Worm (Caenorhabditis elegans): Measurements from ENCODE around the gene F59B10.4.

The F59B10.4 gene

ce11 chrII:10547803-10548693 lies 29.1 kb upstream of the F59B10.4 start (continued):
- TF ChIP-seq unc-98 (GFP tag; IDR thresholded peaks at IDR 0.05) (no peak), efl-3 (GFP tag; optimal IDR thresholded peaks at IDR 0.05) (no peak), nhr-84 (tag; optimal IDR thresholded peaks at IDR 0.05) (no peak), mab-9 (GFP tag; IDR thresholded peaks at IDR 0.05) (peak; percentile 67; the same call in 1 of the 2 replicates), elt-3 (tag; optimal IDR thresholded peaks at IDR 0.05) (peak in 1 of 6 experiments; percentile 18), dsc-1 (tag; optimal IDR thresholded peaks at IDR 0.05) (no peak), ces-1 (GFP tag; optimal IDR thresholded peaks at IDR 0.05) (no peak), nhr-77 (tag; optimal IDR thresholded peaks at IDR 0.05) (no peak), zag-1 (tag; optimal IDR thresholded peaks at IDR 0.05) (no peak), nhr-20 (tag; optimal IDR thresholded peaks at IDR 0.05) (peak; percentile 30)

ce11 chrII:10547311-10547710 lies 28.4 kb upstream of the F59B10.4 start:
- no peak for TF ChIP-seq nhr-20 (tag; optimal IDR thresholded peaks at IDR 0.05)
- no peak for TF ChIP-seq zip-4 (GFP tag; optimal IDR thresholded peaks at IDR 0.05)
- no peak for TF ChIP-seq efl-3 (GFP tag; optimal IDR thresholded peaks at IDR 0.05)
- TF ChIP-seq elt-2 (tag; optimal IDR thresholded peaks at IDR 0.05): no peak
- peak in 1 of 2 experiments; percentile 3 for TF ChIP-seq lin-35 (GFP tag; optimal IDR thresholded peaks at IDR 0.05)
- no peak for TF ChIP-seq C16A3.4 (tag; optimal IDR thresholded peaks at IDR 0.05)
- TF ChIP-seq aha-1 (tag; optimal IDR thresholded peaks at IDR 0.05): no peak
- no peak for TF ChIP-seq nhr-90 (tag; optimal IDR thresholded peaks at IDR 0.05; ENCODE audit: poor library complexity)
- TF ChIP-seq ceh-82 (tag; optimal IDR thresholded peaks at IDR 0.05): no peak
- no peak for TF ChIP-seq elt-3 (tag; optimal IDR thresholded peaks at IDR 0.05)
- TF ChIP-seq jun-1 (tag; optimal IDR thresholded peaks at IDR 0.05): no peak
- peak; percentile 33; the same call in 1 of the 2 replicates for TF ChIP-seq grh-1 (GFP tag; IDR thresholded peaks at IDR 0.05)
- no peak for TF ChIP-seq sptf-1 (tag; optimal IDR thresholded peaks at IDR 0.05)
- no peak for TF ChIP-seq lin-13 (GFP tag; optimal IDR thresholded peaks at IDR 0.05)
- no peak for TF ChIP-seq swsn-7 (tag; optimal IDR thresholded peaks at IDR 0.05)
- no peak for TF ChIP-seq hlh-17 (GFP tag; optimal IDR thresholded peaks at IDR 0.05; ENCODE audit: borderline replicate concordance)
- TF ChIP-seq ets-5 (GFP tag; IDR thresholded peaks at IDR 0.05): 0 out of 2 replicates have a peak, but pooled peaks have one; percentile 44
- TF ChIP-seq skn-1 (tag; optimal IDR thresholded peaks at IDR 0.05): no peak
- no peak for TF ChIP-seq lin-14 (GFP tag; optimal IDR thresholded peaks at IDR 0.05)
- no peak for TF ChIP-seq snu-23 (GFP tag; optimal IDR thresholded peaks at IDR 0.05)
- TF ChIP-seq irx-1 (tag; optimal IDR thresholded peaks at IDR 0.05): no peak
- no peak for TF ChIP-seq fos-1 (tag; optimal IDR thresholded peaks at IDR 0.05)
- TF ChIP-seq nhr-47 (tag; optimal IDR thresholded peaks at IDR 0.05): no peak
- TF ChIP-seq Y116A8C.19 (tag; optimal IDR thresholded peaks at IDR 0.05; ENCODE audit: borderline replicate concordance): no peak
- peak; percentile 67 for TF ChIP-seq nhr-85 (tag)
- TF ChIP-seq sox-4 (tag; optimal IDR thresholded peaks at IDR 0.05): no peak

DNA sequence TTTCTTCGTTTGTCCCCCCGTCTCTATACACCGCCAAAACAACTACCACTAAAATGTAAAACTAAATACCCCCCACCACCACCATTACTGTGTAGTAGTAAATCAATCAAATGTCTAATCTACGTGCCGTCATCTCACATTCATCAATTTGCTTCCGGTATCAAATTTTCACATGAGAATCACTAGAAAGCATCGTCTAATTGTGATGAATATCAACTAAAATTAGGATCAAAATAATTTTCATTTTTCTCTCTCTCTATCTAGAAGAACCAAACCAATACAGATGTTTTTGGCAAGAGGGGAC lies 27.8 kb upstream of the F59B10.4 start:
- TF ChIP-seq blmp-1 (tag; optimal IDR thresholded peaks at IDR 0.05) (peak; percentile 21), efl-1 (optimal IDR thresholded peaks at IDR 0.05) (no peak), efl-1 (GFP tag; optimal IDR thresholded peaks at IDR 0.05 in 1 of 2) (peak in 1 of 2 experiments; percentile 81), zip-4 (GFP tag; optimal IDR thresholded peaks at IDR 0.05) (peak; percentile 19), unc-86 (tag; optimal IDR thresholded peaks at IDR 0.05) (no peak), ztf-11 (tag; optimal IDR thresholded peaks at IDR 0.05) (peak in 1 of 2 experiments; percentile 8), hlh-4 (tag; optimal IDR thresholded peaks at IDR 0.05) (no peak), nhr-71 (tag; optimal IDR thresholded peaks at IDR 0.05) (peak; percentile 43), lsy-2 (tag; optimal IDR thresholded peaks at IDR 0.05) (peak in 1 of 2 experiments; percentile 13), snu-23 (GFP tag; optimal IDR thresholded peaks at IDR 0.05) (peak; percentile 6), C16A3.4 (tag; optimal IDR thresholded peaks at IDR 0.05) (peak; percentile 16), rnt-1 (tag; optimal IDR thresholded peaks at IDR 0.05) (peak; percentile 31), snpc-4 (tag; optimal IDR thresholded peaks at IDR 0.05) (no peak), ama-1 (optimal IDR thresholded peaks at IDR 0.05) (peak; percentile 47)

Measured in whole organism, L1 larva.